Fruit fly (Drosophila melanogaster) Kc167 (cell line): ENCODE measurements around the gene CG33702.

Source experiments
- Sin3A ChIP-seq: fragments of >200 bp; optimal IDR thresholded peaks from 2 replicates; lab custom pipeline; 2018; ENCODE audit warnings: missing external identifiers
- insv ChIP-seq: fragments of >200 bp; optimal IDR thresholded peaks from 3 replicates; lab custom pipeline; 2018; ENCODE audit warnings: missing external identifiers
- ttk ChIP-seq: sonication (Bioruptor generic); optimal IDR thresholded peaks from 2 replicates; lab custom pipeline; 2017; ENCODE audit warnings: missing external identifiers

DNA sequence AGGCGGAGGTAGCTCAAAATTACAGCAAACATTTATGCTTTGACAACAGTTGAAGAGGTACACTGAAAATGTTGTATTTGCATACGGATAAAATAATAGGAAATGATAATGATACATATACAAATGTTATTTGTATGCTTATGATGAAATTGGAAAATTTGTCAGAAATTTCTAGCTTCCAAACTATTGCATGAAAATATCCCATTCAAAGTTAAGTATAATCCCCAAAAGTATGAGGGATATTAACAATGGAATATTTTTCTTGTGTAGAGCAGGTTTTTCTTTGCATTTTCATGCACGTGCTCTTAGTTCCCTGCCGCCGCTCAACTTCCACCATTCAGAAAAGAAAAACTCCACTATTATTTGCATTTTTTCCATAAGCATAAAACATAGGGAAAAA, 41.8 kb upstream of the CG33702 start:
- no peak for TF ChIP-seq ttk (lab: Kevin White, UChicago)
- TF ChIP-seq insv (lab: Kevin White, UChicago): no peak
- TF ChIP-seq Sin3A (lab: Kevin White, UChicago): no peak
